Worm (Caenorhabditis elegans): ENCODE results near the gene K08B12.1.

Gene K08B12.1

ce11 chrV:6226530-6227125, 32.5 kb upstream of the K08B12.1 start, which contains the start of gene W06H8.6 (continued):
- peak; percentile 63 for TF ChIP-seq ets-4 (GFP tag; optimal IDR thresholded peaks at IDR 0.05)
- no peak for TF ChIP-seq aptf-3 (GFP tag; IDR thresholded peaks at IDR 0.05)
- no peak for TF ChIP-seq ceh-40 (GFP tag; IDR thresholded peaks at IDR 0.05)
- TF ChIP-seq F22D6.2 (tag; optimal IDR thresholded peaks at IDR 0.05), result no peak
- 0 out of 2 replicates have a peak, but pooled peaks have one; percentile 54 for TF ChIP-seq ztf-25 (GFP tag; IDR thresholded peaks at IDR 0.05)
- peak; percentile 38 for TF ChIP-seq nhr-90 (tag; optimal IDR thresholded peaks at IDR 0.05)
- 0 out of 2 replicates have a peak, but pooled peaks have one; percentile 12 for TF ChIP-seq B0336.3 (GFP tag; IDR thresholded peaks at IDR 0.05)

- TF ChIP-seq Y95B8A.8 (GFP tag; IDR thresholded peaks at IDR 0.05), result peak; percentile 39; the same call in 1 of the 2 replicates
- no peak for TF ChIP-seq him-1 (tag; optimal IDR thresholded peaks at IDR 0.05)
- no peak for TF ChIP-seq ztf-3 (GFP tag; optimal IDR thresholded peaks at IDR 0.05)
- TF ChIP-seq F33H1.4 (GFP tag; IDR thresholded peaks at IDR 0.05), result no peak
- no peak for TF ChIP-seq nhr-179 (tag; optimal IDR thresholded peaks at IDR 0.05)
- TF ChIP-seq sea-2 (GFP tag; IDR thresholded peaks at IDR 0.05), result 0 out of 2 replicates have a peak, but pooled peaks have one; percentile 48
- TF ChIP-seq akir-1 (GFP tag; optimal IDR thresholded peaks at IDR 0.05), result peak; percentile 45
- TF ChIP-seq snpc-3.4 (tag; optimal IDR thresholded peaks at IDR 0.05), result peak; percentile 66
- TF ChIP-seq rcor-1 (GFP tag; IDR thresholded peaks at IDR 0.05), result peak; percentile 70
- peak; percentile 60 for TF ChIP-seq ceh-27 (GFP tag; optimal IDR thresholded peaks at IDR 0.05)
- peak; percentile 36 for TF ChIP-seq nhr-80 (tag; optimal IDR thresholded peaks at IDR 0.05)
- no peak for TF ChIP-seq ztf-6 (GFP tag; IDR thresholded peaks at IDR 0.05)
- TF ChIP-seq nhr-120 (GFP tag; IDR thresholded peaks at IDR 0.05), result 0 out of 2 replicates have a peak, but pooled peaks have one; percentile 16
- peak; percentile 79 for TF ChIP-seq egl-18 (GFP tag; IDR thresholded peaks at IDR 0.05)
- peak; percentile 88; the same call in 1 of the 2 replicates for TF ChIP-seq Y56A3A.18 (GFP tag; IDR thresholded peaks at IDR 0.05)
- peak; percentile 87 for TF ChIP-seq egrh-3 (GFP tag; IDR thresholded peaks at IDR 0.05)
- TF ChIP-seq ztf-26 (tag; optimal IDR thresholded peaks at IDR 0.05), result peak; percentile 86
- no peak for TF ChIP-seq hmg-20 (GFP tag; IDR thresholded peaks at IDR 0.05)
- peak; percentile 53; the same call in 1 of the 2 replicates for TF ChIP-seq lir-1 (GFP tag; conservative IDR thresholded peaks at IDR 0.05)
- TF ChIP-seq lin-26 (GFP tag; IDR thresholded peaks at IDR 0.05), result peak; percentile 76; the same call in 1 of the 2 replicates
- no peak for TF ChIP-seq unc-130 (GFP tag; optimal IDR thresholded peaks at IDR 0.05)
- peak; percentile 54; the same call in 1 of the 2 replicates for TF ChIP-seq attf-3 (GFP tag; conservative IDR thresholded peaks at IDR 0.05)
- TF ChIP-seq ceh-100 (GFP tag; IDR thresholded peaks at IDR 0.05), result no peak
- no peak for TF ChIP-seq hrde-1 (tag; optimal IDR thresholded peaks at IDR 0.05; ENCODE audit: borderline replicate concordance)
- peak; percentile 77 for TF ChIP-seq repo-1 (tag; optimal IDR thresholded peaks at IDR 0.05)
- TF ChIP-seq lag-1 (GFP tag; IDR thresholded peaks at IDR 0.05), result 0 out of 2 replicates have a peak, but pooled peaks have one; percentile 62
- TF ChIP-seq F39B2.1 (GFP tag; IDR thresholded peaks at IDR 0.05), result 0 out of 2 replicates have a peak, but pooled peaks have one; percentile 42
- no peak for TF ChIP-seq ceh-40 (GFP tag; IDR thresholded peaks at IDR 0.05)
- no peak for TF ChIP-seq hlh-26 (GFP tag; conservative IDR thresholded peaks at IDR 0.05)
- TF ChIP-seq chd-7 (tag; optimal IDR thresholded peaks at IDR 0.05), result peak; percentile 94
- TF ChIP-seq T26A5.8 (tag; optimal IDR thresholded peaks at IDR 0.05), result no peak
- no peak for TF ChIP-seq sptf-2 (GFP tag; optimal IDR thresholded peaks at IDR 0.05)
- TF ChIP-seq lsl-1 (GFP tag; optimal IDR thresholded peaks at IDR 0.05), result no peak
- no peak for TF ChIP-seq F55B11.4 (tag; optimal IDR thresholded peaks at IDR 0.05; ENCODE audit: borderline replicate concordance, insufficient read depth)
- peak; percentile 8; the same call in 1 of the 2 replicates for TF ChIP-seq let-526 (GFP tag; IDR thresholded peaks at IDR 0.05)
- TF ChIP-seq mes-4 (tag; optimal IDR thresholded peaks at IDR 0.05), result no peak
- TF ChIP-seq B0261.1 (tag; optimal IDR thresholded peaks at IDR 0.05), result no peak
- no peak for TF ChIP-seq F37B4.10 (GFP tag; IDR thresholded peaks at IDR 0.05)
Observed at ce11 chrV:6227326-6228246, 31.6 kb upstream of the K08B12.1 start.
